Fruit fly (Drosophila melanogaster) whole organism, larva: ENCODE data around the gene BCL7-like.

Experiments used
- noc ChIP-seq: fragments of 200-800 bp; sonication (Bioruptor generic); optimal IDR thresholded peaks from 3 replicates; lab custom pipeline; 2019; ENCODE audit warnings: missing biosample characterization, mild to moderate bottlenecking, missing genetic modification characterization, moderate library complexity

BCL7-like gene

DNA sequence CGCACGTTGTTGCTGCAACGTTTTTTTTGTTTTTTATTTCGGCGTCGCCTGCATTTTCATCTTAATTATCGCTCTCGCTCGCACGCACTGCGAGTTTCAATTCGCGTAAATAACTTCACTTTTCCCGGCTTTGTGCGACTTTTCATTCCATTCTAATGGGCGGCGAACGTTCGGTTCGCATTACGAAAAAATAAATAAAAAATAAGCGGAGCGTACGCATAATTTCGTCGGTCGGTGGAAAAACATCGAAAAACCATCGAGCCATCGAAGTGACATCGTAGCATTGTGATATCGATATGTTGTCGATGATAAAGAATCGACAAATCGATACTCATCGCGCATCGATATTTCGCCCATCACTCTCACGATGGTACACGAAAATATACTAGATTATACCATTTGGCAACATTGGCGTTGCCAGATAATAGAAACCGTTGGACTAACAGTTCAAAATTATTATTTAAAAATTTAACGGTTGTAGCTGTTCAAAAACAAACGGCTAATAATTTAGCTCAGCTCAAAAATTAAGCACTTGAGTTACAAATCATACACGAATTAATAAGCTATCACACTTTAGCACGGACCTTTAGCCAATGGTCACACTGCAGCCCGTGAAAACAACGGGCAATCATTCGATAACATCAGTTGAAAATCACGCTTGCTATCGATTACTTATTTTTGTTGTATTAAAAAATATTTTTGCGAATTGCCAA lies at the start of gene BCL7-like, which contains the start of gene Zdhhc8:
TSS of gene BCL7-like (plus strand) at position 639 of the 713 bp plus-strand sequence.
TSS of gene Zdhhc8 (minus strand) at position 232 of the 713 bp plus-strand sequence.
- no peak for TF ChIP-seq noc (tag; lab: Kevin White, UChicago)

DNA sequence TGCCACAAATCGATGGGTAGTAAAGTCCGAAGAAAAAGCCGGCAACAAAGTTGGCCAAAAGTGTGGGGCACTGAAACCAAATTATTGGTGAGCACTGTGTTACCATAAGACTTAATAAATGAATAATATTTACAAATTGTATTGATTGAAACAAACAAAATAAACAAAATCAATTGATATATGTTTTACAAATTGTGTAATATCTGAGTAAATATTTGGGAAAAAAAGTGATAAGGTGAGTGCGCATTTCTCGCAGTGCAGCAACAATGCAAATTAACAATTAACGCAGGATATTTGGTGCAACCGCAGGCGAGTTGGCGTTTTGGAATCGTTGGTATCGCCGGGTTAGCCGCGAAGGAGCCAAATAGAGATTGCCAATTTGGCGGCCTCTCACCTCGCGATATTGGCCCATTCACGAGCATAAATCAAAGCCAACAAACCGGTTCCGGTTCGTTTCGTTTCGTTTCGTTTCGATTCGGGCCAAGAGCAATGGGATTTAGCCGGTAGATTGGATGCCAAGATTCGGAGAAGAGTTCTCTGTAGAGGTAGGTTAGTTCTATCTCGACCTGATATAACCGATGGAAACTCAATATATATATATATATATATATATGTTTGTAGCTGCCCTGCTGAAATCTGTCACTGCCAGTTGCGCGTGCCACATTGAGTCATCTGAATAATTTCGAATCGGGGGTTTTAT lies 46.3 kb upstream of the BCL7-like start:
- no peak for TF ChIP-seq noc (tag; lab: Kevin White, UChicago)

DNA sequence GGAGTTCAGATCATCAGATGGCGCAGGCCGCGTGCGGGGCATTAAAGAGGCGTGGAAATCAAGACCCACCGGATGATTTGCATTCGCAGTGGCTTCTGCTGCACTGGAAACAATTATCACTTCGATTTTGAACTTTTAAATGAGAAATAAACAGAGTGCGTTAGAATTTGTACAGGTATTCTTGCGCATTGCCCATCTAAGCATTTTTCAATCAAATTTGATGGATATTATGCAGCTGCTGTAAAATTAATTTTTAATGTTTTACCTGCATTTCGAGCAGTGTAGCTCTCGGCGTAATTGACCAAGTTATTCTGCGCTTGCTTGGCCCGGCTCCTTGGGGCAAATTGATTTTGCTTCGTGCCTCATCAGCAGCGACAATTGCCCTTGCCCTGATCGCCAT lies 39.3 kb upstream of the BCL7-like start:
- TF ChIP-seq noc (tag; lab: Kevin White, UChicago) = no peak

DNA sequence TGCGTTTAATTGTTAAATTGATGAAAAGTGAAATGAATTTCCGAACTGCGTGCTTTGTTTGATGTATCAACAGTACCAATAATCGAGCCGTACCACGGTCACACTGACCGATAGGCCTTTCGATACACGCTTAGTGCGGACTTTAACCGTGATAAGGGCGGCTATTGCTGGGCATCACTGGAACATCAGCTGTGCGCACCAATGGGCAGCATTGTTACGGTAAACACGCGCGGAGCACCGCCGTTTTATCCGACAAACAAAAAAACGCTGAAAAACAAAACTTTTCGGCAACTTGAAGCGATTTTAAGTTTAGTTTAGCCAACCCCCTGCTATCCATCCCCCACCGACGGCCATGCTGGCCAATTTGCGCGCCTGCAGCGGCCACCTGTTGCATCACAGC lies 37.3 kb upstream of the BCL7-like start, which contains the start of the genes c12.1 and c12.2:
TSS of gene c12.1 (minus strand) at position 84 of the 400 bp plus-strand sequence.
TSS of gene c12.2 (plus strand) at position 220 of the 400 bp plus-strand sequence.
- TF ChIP-seq noc (tag; lab: Kevin White, UChicago) = peak; percentile 7

DNA sequence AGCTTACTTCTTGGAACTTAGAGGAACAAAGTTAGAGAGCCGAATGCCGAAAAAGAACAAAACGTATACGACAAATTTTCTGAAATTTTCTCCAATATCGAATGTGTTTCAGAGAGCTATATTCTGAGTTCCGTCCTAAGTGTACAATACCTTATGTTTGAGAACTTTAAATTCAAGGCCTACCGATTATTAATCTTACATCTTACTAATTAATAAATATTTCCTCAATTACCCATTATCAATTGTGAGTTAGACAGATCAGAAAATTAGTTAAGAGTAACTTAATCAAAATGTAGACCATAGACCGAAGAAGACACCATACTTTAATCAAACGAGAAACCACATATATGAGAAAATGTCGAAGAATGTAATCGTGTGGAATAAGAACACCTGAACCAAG lies 26.0 kb upstream of the BCL7-like start, which contains the start of gene CG34450:
TSS of gene CG34450 (minus strand) at position 101 of the 400 bp plus-strand sequence.
- TF ChIP-seq noc (tag; lab: Kevin White, UChicago) = no peak

DNA sequence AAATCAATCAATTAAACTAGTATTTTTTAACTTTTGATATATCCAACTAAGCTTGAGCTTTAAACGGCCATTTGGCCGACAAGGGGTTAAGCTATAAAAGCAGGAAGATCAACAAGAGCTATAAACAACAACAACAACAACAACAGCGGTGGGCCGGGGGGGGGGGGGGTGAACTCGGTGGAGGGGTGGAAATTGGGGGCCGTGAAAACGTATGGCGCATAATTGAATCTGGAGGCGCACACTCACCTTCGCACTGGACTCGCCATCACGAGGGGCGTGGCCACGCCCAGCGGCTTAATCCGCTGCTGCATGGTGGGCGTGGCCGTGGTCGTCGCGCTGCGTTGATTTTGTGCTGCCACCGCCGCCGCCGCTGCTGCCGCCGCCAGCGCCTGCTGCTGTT lies 24.2 kb upstream of the BCL7-like start:
- no peak for TF ChIP-seq noc (tag; lab: Kevin White, UChicago)

DNA sequence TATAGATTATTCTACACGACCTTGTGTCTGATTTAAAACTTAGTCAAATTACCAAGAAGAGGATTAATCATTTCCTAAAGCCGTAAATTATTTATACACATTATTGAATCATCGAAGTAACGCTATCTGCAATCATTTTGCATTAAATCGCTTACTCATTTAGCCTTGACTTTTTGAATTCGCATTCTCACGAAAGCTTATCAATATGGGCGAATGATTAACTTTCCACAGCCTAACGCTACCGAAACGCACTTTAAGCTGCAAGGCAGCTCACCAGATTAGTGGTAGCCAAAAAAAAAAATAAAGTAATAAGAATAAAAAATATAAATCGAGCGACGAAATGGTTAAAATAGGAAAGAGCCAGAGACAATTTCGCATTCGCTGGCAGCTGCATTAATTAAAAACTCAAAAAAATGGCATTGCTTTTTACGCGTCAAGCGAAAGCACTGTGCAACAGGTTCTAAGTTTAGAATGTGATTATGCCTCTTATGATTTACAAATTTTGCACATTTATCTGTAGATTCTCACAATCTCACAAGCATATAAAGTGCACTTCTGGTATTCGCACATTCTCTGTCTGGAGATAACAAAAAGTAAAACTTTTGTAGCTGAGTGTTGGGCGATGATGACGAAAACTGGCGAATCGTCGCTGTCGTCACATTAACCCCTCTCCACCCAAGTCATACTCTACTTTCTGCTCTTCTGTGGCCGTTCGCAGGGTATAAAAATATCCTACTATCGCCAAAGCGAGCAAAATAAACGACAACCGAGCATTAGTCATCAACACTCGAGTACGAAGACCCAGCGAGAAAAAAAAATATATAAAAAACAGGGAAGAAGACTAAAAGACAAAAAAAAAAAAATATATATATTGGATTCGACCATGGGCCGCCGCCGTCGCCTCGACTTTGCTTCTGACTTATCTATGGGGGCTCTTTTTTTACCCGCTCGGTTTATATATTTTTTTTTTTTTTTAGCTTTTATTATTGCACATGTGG lies 12.7 kb upstream of the BCL7-like start:
- TF ChIP-seq noc (tag; lab: Kevin White, UChicago) = peak; percentile 89

DNA sequence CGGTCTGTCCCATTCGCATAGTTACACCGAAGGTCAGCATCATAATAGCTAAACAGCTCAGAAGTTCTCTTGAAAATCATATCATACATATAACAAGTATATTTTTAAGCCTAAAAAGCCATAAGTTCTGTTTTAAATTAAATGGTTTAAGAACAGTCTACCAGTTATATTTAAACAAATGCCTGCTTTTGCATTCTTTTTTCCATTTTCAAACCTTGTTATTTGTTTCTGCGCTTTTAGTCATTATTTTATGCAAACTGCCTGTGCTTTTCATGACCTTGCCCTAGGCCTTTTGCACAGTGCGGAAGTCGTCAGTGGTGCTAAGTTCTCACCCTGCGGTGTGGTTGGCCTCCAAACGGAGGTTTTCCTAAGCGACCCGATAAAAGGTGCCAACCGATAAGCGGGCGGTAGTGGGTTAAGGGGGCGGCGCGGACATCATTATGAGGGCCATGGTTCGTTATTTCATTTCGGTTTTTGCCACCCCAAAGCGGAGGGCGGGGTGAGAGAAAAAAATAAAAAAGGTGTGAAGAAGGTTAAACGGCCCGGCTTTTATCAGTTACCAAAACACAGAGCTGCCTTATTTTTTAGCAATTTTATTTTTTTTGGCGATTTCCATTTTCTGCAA lies 11.8 kb upstream of the BCL7-like start:
- peak; percentile 94 for TF ChIP-seq noc (tag; lab: Kevin White, UChicago)

DNA sequence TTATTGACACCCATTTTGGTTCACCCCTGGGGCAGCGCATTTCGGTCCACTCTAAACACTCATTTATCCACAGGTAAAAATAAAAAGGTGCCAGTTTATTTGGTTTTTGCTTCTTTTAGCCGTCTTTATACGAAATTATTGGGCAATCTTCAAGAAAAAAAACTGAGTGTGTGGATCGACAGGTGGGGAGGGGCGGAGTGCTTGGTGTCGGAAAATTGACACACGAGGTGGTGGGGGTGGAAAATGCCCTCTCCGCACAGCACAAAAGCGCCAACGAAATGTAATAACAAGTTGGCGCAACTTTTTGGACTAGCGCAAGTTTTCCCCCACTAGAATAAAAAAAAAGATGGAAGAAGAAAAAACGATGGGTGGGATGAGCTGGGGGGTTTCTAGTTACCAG lies 10.9 kb upstream of the BCL7-like start:
- no peak for TF ChIP-seq noc (tag; lab: Kevin White, UChicago)

DNA sequence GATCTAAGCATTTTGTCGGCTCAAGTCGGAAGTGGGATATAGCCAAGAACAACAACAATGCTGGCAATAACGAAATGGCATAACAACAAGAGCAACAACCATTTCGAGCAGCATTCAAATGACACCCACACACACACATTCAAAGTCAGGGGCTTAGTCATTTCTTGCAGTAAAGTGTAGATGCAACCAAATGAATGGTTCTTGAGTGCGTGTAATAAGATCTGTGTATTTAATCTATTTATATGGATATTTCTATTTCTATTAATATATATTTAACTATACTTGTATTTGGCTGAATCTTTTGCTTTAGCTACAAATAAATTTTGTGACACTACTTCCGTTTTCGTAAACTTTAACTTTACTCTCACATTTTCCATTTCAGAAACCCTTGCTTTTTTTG lies 8.7 kb upstream of the BCL7-like start:
- TF ChIP-seq noc (tag; lab: Kevin White, UChicago) = no peak

DNA sequence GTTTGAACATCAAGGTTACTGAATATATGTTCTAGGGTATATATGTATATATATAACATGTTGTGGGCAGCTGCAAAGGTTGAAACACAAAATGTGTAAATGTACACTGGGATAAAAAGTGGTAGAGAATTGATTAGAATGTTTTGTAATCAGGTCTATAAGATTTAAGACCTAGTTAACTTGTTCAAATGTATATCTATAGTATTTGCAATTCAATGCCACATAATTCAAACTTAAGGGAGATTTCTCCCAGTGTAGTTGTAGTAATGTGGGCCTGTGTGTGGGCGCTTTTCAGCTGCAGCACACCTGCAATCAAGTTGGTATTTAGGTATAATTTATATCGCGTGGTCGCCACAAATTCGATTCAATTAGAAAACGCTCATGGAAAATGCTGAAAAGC lies 7.2 kb upstream of the BCL7-like start:
- TF ChIP-seq noc (tag; lab: Kevin White, UChicago) = no peak

DNA sequence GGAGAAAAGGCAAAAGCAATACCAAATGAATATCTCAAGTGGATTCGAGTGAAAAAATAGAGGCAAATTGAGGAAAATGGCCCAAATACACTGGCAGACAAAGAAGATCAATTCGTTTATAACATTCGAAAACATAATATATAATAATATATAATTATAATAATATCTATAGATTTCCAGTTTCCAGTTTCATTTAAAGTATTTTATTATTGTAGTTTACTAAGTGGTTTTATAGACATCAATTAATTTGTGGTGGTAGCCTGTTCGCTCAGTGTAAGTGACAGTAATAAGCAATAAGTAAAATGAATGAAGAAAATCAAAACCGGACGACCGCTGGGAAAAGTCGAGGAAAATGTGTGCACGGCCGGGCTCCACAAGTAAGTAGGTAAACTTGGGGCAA lies 6.1 kb upstream of the BCL7-like start:
- TF ChIP-seq noc (tag; lab: Kevin White, UChicago) = no peak

DNA sequence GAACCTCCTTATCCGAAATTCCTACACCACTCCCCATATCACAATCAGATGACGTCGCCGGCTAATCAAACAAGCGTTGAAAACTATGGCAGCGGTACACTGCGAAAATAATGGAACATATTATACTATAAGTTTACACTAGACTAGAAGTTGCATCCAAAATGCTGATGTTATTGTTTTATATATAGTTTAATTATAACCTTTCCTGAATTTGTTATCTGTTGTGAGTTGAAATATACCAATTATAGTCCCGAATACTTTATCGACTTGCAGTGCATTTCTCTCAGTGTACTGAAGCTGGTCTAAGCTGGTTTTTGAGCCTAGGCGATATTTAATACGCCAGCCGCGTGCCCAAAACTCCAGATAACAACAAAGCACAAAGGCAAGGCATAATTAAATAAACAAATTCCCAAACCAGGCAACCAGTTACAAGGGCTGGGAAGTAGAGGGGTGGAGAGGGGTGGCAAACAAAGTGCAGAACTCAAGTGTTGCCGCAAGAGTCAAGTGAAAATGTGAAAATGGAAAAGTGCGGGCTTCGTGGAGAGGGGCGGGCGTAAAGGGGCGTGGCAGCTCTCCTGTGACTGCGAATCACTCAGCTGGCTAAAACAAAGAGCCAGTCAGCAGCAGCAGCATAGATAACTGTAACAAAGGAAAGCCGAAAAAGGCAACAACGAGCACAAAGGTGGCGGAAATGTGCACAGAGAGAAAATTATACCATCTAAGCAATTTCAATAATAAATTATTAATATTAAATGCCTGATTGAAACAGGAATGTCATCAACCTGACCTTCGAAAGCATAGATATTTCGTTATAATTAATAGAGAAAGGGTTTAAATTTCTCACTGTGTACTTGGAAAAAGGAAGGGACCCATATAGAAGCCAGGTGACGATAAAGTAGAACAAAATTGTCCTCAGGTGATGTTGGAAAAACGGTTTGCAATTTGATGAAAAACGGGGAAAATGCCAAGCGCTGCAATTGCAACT lies 4.0 kb upstream of the BCL7-like start:
- peak; percentile 94 for TF ChIP-seq noc (tag; lab: Kevin White, UChicago)

DNA sequence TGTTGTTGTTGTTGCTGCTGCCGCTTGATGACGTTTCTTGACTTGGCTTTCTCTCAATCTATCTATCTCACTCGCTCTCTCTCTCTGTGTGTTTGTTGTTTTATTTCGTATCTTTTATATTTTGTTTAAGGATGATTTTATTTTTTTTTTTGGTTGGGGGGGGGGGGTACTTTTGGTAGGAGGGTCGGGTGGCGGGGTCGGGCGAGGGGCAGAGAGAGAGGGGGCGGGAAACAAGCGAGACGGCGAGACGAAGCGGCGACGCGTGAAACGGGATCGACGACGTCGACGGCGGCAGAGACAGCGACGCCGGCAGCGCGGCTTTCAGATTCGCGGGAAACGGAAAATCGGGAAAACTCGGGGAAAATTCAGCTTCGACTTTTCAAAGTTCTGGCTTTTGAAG lies 1.7 kb upstream of the BCL7-like start:
- TF ChIP-seq noc (tag; lab: Kevin White, UChicago) = no peak
